Worm (Caenorhabditis elegans): ENCODE data around the gene acs-4.

acs-4 gene

DNA sequence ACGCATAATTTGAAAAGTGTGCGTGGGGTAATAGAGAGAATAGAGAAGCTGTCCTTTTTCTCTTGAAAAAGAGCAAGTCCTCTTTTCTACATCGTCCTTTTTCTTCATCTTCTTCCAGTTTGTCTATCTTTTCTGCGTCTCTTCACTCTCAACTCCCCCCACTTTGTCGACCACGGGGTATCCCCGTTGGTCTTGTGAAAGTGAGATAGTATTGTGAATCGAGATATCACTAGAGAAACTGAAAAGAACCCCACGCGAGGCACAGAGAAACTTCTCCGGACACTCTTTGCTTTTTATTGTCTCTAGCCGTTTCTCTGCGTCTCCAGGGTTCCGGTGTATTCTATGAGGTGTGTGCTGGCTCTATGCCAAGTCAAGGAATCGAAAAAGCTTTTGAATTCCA lies 12.0 kb upstream of the acs-4 start (continued):
- TF ChIP-seq egl-13 (tag; optimal IDR thresholded peaks at IDR 0.05) (peak; percentile 82), skn-1 (tag; optimal IDR thresholded peaks at IDR 0.05) (peak; percentile 70)

DNA sequence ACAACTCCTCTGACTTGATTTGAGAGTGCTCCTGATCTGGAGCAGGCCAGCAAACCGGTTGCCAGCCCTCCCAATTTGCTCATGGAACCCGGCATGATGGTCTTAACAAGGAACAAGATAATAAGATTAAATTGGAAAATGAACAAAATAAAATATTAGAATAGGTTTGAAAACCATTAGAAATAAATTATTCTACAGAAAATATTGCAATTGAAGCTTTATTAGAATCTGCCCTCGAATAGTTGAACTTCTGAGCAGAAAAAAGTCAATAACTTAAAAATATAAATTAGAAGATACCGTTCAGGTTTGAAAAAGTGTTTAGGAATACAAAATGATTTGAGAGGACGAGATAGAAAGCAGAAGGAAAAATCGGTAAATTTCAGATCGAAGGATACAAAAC lies 8.9 kb upstream of the acs-4 start, which contains the start of gene nuo-4:
TSS of gene nuo-4 (minus strand) at position 101 of the 400 bp plus-strand sequence.
- TF ChIP-seq egl-27 (tag; optimal IDR thresholded peaks at IDR 0.05) (no peak), nhr-28 (tag; optimal IDR thresholded peaks at IDR 0.05) (no peak), nhr-12 (tag; optimal IDR thresholded peaks at IDR 0.05) (no peak), ceh-90 (tag; optimal IDR thresholded peaks at IDR 0.05) (no peak), efl-1 (optimal IDR thresholded peaks at IDR 0.05) (no peak), efl-1 (GFP tag; optimal IDR thresholded peaks at IDR 0.05 in 1 of 2) (no peak), irx-1 (tag; optimal IDR thresholded peaks at IDR 0.05) (no peak), ceh-8 (GFP tag; optimal IDR thresholded peaks at IDR 0.05) (no peak), xbp-1 (tag; optimal IDR thresholded peaks at IDR 0.05) (no peak), nhr-76 (tag; optimal IDR thresholded peaks at IDR 0.05) (no peak), alr-1 (tag; optimal IDR thresholded peaks at IDR 0.05; ENCODE audit: borderline replicate concordance) (no peak), grh-1 (GFP tag; IDR thresholded peaks at IDR 0.05) (no peak), unc-30 (tag; optimal IDR thresholded peaks at IDR 0.05) (no peak), nhr-47 (tag; optimal IDR thresholded peaks at IDR 0.05) (no peak)

DNA sequence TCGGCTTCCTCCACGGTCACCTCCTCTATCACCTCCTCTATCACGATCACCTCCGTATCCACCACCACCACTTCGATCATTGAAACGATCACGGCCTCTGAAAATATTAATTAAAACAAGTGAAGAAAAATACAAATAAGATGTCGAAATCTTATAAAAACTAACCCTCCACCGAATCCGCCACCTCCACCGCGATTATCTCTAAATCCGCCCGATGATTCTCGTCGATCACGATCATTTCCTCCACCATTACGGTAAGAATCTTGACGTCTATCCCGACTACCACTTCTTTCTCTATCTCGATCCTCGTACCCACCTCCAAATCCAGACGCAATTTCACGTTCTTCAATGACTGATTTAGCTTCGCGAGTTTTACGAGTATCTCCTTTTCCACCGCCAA lies 8.4 kb upstream of the acs-4 start:
- no peak for TF ChIP-seq mdl-1 (tag; optimal IDR thresholded peaks at IDR 0.05)
- TF ChIP-seq zag-1 (tag; optimal IDR thresholded peaks at IDR 0.05) = no peak
- TF ChIP-seq sox-4 (tag; optimal IDR thresholded peaks at IDR 0.05) = no peak
- TF ChIP-seq C16A3.4 (tag; optimal IDR thresholded peaks at IDR 0.05) = no peak
- TF ChIP-seq elt-2 (tag; optimal IDR thresholded peaks at IDR 0.05) = no peak
- TF ChIP-seq pax-3 (tag; optimal IDR thresholded peaks at IDR 0.05) = no peak
- no peak for TF ChIP-seq fkh-8 (tag; optimal IDR thresholded peaks at IDR 0.05)
- TF ChIP-seq isw-1 (GFP tag; IDR thresholded peaks at IDR 0.05) = no peak
- no peak for TF ChIP-seq nhr-28 (tag; optimal IDR thresholded peaks at IDR 0.05)
- TF ChIP-seq dsc-1 (tag; optimal IDR thresholded peaks at IDR 0.05) = no peak
- TF ChIP-seq vab-15 (tag; optimal IDR thresholded peaks at IDR 0.05) = no peak

DNA sequence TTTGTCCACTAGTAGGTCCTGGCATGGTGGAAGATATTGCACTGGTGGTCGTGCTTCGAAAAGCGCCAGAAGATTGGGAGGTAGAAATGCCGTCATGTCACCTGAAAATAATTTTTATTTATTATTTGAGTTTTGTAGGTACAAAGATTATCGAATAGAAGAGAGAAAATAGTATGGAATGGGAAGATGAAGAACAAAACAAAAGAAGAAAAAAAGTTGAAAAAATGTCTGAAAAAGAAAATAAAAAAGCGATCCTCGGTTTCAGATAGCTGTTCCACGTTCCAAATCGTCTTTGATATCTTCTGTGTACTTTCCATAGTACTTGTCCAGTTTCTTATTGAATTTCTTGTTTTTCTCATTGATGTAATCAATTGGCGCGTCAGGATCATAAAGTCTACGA lies 6.6 kb upstream of the acs-4 start, which contains the start of gene rnp-7:
TSS of gene rnp-7 (minus strand) at position 101 of the 400 bp plus-strand sequence.
- TF ChIP-seq efl-1 (optimal IDR thresholded peaks at IDR 0.05) (no peak), efl-1 (GFP tag; optimal IDR thresholded peaks at IDR 0.05 in 1 of 2) (peak in 1 of 2 experiments; percentile 59), tbx-2 (tag; optimal IDR thresholded peaks at IDR 0.05) (no peak)

DNA sequence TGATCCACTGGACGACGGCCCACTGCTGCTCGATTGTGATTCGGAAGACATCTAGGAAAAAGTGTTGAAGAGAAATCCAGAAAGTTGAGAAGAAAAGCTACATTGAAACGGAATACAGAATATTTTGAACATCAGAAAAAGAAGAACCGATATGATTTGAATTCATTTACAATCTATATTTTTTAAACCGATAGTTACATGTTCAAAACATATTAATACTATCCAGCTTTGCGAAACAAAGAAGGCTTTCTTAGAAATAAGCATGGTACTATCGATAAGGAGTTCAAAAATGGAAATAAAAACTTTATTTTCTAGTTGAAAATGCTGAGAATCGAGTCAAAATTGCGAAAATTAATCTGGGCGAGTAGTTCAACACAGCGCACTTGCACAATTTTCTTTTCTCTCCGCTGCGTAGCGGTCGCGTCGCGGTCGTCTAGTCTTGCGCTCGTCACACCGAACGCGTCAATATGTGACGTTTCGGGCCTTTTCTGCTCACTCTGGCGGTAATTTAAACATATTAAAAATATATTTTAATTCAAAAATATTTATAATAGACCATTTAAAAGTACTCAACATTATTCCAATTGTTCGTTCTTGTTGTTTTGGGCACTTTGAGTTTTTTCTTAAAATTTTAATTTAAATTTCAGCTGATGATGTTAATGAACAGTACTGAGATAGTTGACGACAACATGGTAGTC lies 5.4 kb upstream of the acs-4 start, which contains the start of the genes syf-2 and K04G7.1:
TSS of gene syf-2 (minus strand) at position 51 of the 698 bp plus-strand sequence.
TSS of gene K04G7.1 (plus strand) at position 648 of the 698 bp plus-strand sequence.
- TF ChIP-seq lsy-2 (tag; optimal IDR thresholded peaks at IDR 0.05) (peak; percentile 95), vab-15 (tag; optimal IDR thresholded peaks at IDR 0.05) (no peak), hpl-2 (GFP tag; optimal IDR thresholded peaks at IDR 0.05) (peak; percentile 52), C34B4.2 (tag; optimal IDR thresholded peaks at IDR 0.05) (no peak), aha-1 (tag; optimal IDR thresholded peaks at IDR 0.05) (peak; percentile 72), ama-1 (optimal IDR thresholded peaks at IDR 0.05) (peak; percentile 56), elt-2 (tag; optimal IDR thresholded peaks at IDR 0.05) (peak; percentile 45), hlh-17 (GFP tag; optimal IDR thresholded peaks at IDR 0.05; ENCODE audit: borderline replicate concordance) (no peak), lin-35 (GFP tag; optimal IDR thresholded peaks at IDR 0.05) (peak; percentile 93 to 96), fkh-8 (tag; optimal IDR thresholded peaks at IDR 0.05) (peak; percentile 95), sox-4 (tag; optimal IDR thresholded peaks at IDR 0.05) (no peak), irx-1 (tag; optimal IDR thresholded peaks at IDR 0.05) (peak; percentile 70), ceh-82 (tag; optimal IDR thresholded peaks at IDR 0.05) (peak; percentile 55 to 96 (median 67)), egl-13 (tag; optimal IDR thresholded peaks at IDR 0.05) (peak; percentile 85), hlh-4 (tag; optimal IDR thresholded peaks at IDR 0.05) (no peak), zag-1 (tag; optimal IDR thresholded peaks at IDR 0.05) (peak; percentile 20), egl-27 (tag; optimal IDR thresholded peaks at IDR 0.05) (peak; percentile 78 to 87), aly-2 (tag; optimal IDR thresholded peaks at IDR 0.05) (peak; percentile 8), efl-1 (optimal IDR thresholded peaks at IDR 0.05) (peak; percentile 88 to 93), efl-1 (GFP tag; optimal IDR thresholded peaks at IDR 0.05 in 1 of 2) (peak; percentile 89 to 99), nhr-47 (tag; optimal IDR thresholded peaks at IDR 0.05) (peak; percentile 90), ztf-4 (tag; optimal IDR thresholded peaks at IDR 0.05) (peak; percentile 77), skn-1 (tag; optimal IDR thresholded peaks at IDR 0.05) (peak; percentile 93), unc-30 (tag; optimal IDR thresholded peaks at IDR 0.05) (no peak), dpl-1 (GFP tag; optimal IDR thresholded peaks at IDR 0.05) (peak; percentile 90 to 94 (median 91)), mef-2 (tag; optimal IDR thresholded peaks at IDR 0.05) (peak; percentile 62), alr-1 (tag; optimal IDR thresholded peaks at IDR 0.05; ENCODE audit: borderline replicate concordance) (no peak), lin-15B (tag; optimal IDR thresholded peaks at IDR 0.05) (peak; percentile 99), swsn-7 (tag; optimal IDR thresholded peaks at IDR 0.05) (peak; percentile 87)
